Fruit fly (Drosophila melanogaster) whole organism, embryonic: Measurements from ENCODE around the gene CG8135.

Experiments
- Adf1 ChIP-seq: fragments of 200-800 bp; sonication (Bioruptor generic); IDR thresholded peaks from 2 replicates; pipeline ENCODE4 v1.3.6; 2022; ENCODE audit warnings: missing biosample characterization, missing genetic modification characterization
- Aef1 ChIP-seq: fragments of 200-800 bp; sonication (Bioruptor generic); IDR thresholded peaks from 3 replicates; pipeline ENCODE4 v1.3.6; 2022; ENCODE audit warnings: missing biosample characterization, missing genetic modification characterization
- Asciz ChIP-seq: fragments of 200-800 bp; sonication (Bioruptor generic); optimal IDR thresholded peaks from 2 replicates; lab custom pipeline; 2017; ENCODE audit warnings: missing biosample characterization, mild to moderate bottlenecking, missing genetic modification characterization, missing genetic modification reagents
- Awh ChIP-seq: fragments of 200-800 bp; sonication (Bioruptor generic); IDR thresholded peaks from 2 replicates; pipeline ENCODE4, ENCODE4 v1.3.6; 2022; ENCODE audit warnings: missing biosample characterization, missing genetic modification characterization
- CG1024 ChIP-seq: fragments of 200-800 bp; sonication (Bioruptor generic); IDR thresholded peaks from 2 replicates; pipeline ENCODE4 v1.3.6; 2022; ENCODE audit warnings: missing biosample characterization, missing genetic modification characterization
- CG10431 ChIP-seq: fragments of 200-800 bp; sonication (Bioruptor generic); optimal IDR thresholded peaks from 3 replicates; lab custom pipeline; 2018; ENCODE audit warnings: missing biosample characterization, mild to moderate bottlenecking, missing genetic modification characterization
- CG12942 ChIP-seq: fragments of 200-800 bp; sonication (Bioruptor generic); optimal IDR thresholded peaks from 3 replicates; lab custom pipeline; 2016; ENCODE audit warnings: missing biosample characterization, missing genetic modification characterization
- CG14050 ChIP-seq: fragments of 200-800 bp; sonication (Bioruptor generic); IDR thresholded peaks from 3 replicates; pipeline ENCODE4 v1.3.6; 2022; ENCODE audit warnings: missing biosample characterization, missing genetic modification characterization
- CG14667 ChIP-seq: fragments of 200-800 bp; sonication (Bioruptor generic); IDR thresholded peaks from 2 replicates; pipeline ENCODE4 v1.3.6; 2022; ENCODE audit warnings: missing biosample characterization, missing genetic modification characterization
- CG17568 ChIP-seq: fragments of 200-800 bp; sonication (Bioruptor generic); optimal IDR thresholded peaks from 2 replicates; lab custom pipeline; 2018; ENCODE audit warnings: missing biosample characterization, mild to moderate bottlenecking, missing genetic modification characterization, moderate library complexity
- CG2116 ChIP-seq: fragments of 200-800 bp; sonication (Bioruptor generic); optimal IDR thresholded peaks from 3 replicates; lab custom pipeline; 2018; ENCODE audit warnings: missing biosample characterization, mild to moderate bottlenecking, missing genetic modification characterization
- CG2120 ChIP-seq: fragments of 200-800 bp; sonication (Bioruptor generic); optimal IDR thresholded peaks from 3 replicates; lab custom pipeline; 2016; ENCODE audit warnings: missing biosample characterization, missing genetic modification characterization
- CG2875 ChIP-seq: fragments of 200-800 bp; sonication (Bioruptor generic); optimal IDR thresholded peaks from 2 replicates; lab custom pipeline; 2017; ENCODE audit warnings: missing biosample characterization, mild to moderate bottlenecking, missing genetic modification characterization, missing genetic modification reagents
- CG7271 ChIP-seq: fragments of 200-800 bp; sonication (Bioruptor generic); optimal IDR thresholded peaks from 2 replicates; lab custom pipeline; 2018; ENCODE audit warnings: missing biosample characterization, mild to moderate bottlenecking, missing genetic modification characterization, moderate library complexity
- CG7745 ChIP-seq: fragments of 200-800 bp; sonication (Bioruptor generic); optimal IDR thresholded peaks from 2 replicates; lab custom pipeline; 2018; ENCODE audit warnings: missing biosample characterization, mild to moderate bottlenecking, missing genetic modification characterization, moderate library complexity
- CG7839 ChIP-seq: fragments of 200-800 bp; sonication (Bioruptor generic); optimal IDR thresholded peaks from 3 replicates; lab custom pipeline; 2018; ENCODE audit warnings: missing biosample characterization, mild to moderate bottlenecking, missing genetic modification characterization, moderate library complexity
- CG7963 ChIP-seq: fragments of 200-800 bp; sonication (Bioruptor generic); IDR thresholded peaks from 3 replicates; pipeline ENCODE4 v1.3.6; 2022; ENCODE audit warnings: missing biosample characterization, missing genetic modification characterization; ENCODE audit not compliant: partially characterized antibody
- HHEX ChIP-seq: fragments of 200-800 bp; sonication (Bioruptor generic); optimal IDR thresholded peaks from 3 replicates; lab custom pipeline; 2017; ENCODE audit warnings: missing biosample characterization, mild to moderate bottlenecking, missing genetic modification characterization, missing genetic modification reagents
- Hand ChIP-seq: fragments of 200-800 bp; sonication (Bioruptor generic); optimal IDR thresholded peaks from 2 replicates; lab custom pipeline; 2017; ENCODE audit warnings: mild to moderate bottlenecking, missing biosample characterization, missing genetic modification reagents, missing genetic modification characterization
- Hmx ChIP-seq: fragments of 200-800 bp; sonication (Bioruptor generic); optimal IDR thresholded peaks from 2 replicates; lab custom pipeline; 2016; ENCODE audit warnings: missing biosample characterization, missing genetic modification characterization
- Jarid2 ChIP-seq: fragments of 200-800 bp; sonication (Bioruptor generic); optimal IDR thresholded peaks from 3 replicates; lab custom pipeline; 2017; ENCODE audit warnings: mild to moderate bottlenecking, missing biosample characterization, missing genetic modification reagents, missing genetic modification characterization
- Mrtf ChIP-seq: fragments of 200-800 bp; sonication (Bioruptor generic); IDR thresholded peaks from 3 replicates; pipeline ENCODE4 v1.3.6; 2022; ENCODE audit warnings: missing biosample characterization, missing genetic modification characterization
- Nf-YA ChIP-seq: fragments of 200-800 bp; sonication (Bioruptor generic); IDR thresholded peaks from 2 replicates; pipeline ENCODE4 v1.3.6; 2022; ENCODE audit warnings: missing biosample characterization, missing genetic modification characterization
- Oaz ChIP-seq: fragments of 200-800 bp; sonication (Bioruptor generic); IDR thresholded peaks from 2 replicates; pipeline ENCODE4 v1.3.6; 2022; ENCODE audit warnings: missing biosample characterization, missing genetic modification characterization
- Side ChIP-seq: fragments of 200-800 bp; sonication (Bioruptor generic); optimal IDR thresholded peaks from 2 replicates; lab custom pipeline; 2016; ENCODE audit warnings: missing biosample characterization, missing genetic modification characterization
- Sry-δ ChIP-seq: fragments of 200-800 bp; sonication (Bioruptor generic); optimal IDR thresholded peaks from 2 replicates; lab custom pipeline; 2016; ENCODE audit warnings: missing biosample characterization, missing genetic modification characterization
- Xrp1 ChIP-seq: fragments of 200-800 bp; sonication (Bioruptor generic); IDR thresholded peaks from 2 replicates; pipeline ENCODE4 v1.3.6; 2022; ENCODE audit warnings: missing biosample characterization, missing genetic modification characterization
- bab2 ChIP-seq: fragments of 200-800 bp; sonication (Bioruptor generic); optimal IDR thresholded peaks from 2 replicates; lab custom pipeline; 2016; ENCODE audit warnings: missing biosample characterization, missing genetic modification characterization
- cad ChIP-seq: fragments of >200 bp; optimal IDR thresholded peaks from 2 replicates; lab custom pipeline; 2017; ENCODE audit warnings: missing biosample characterization, missing genetic modification characterization
- chm ChIP-seq: fragments of 200-800 bp; sonication (Bioruptor generic); IDR thresholded peaks from 2 replicates; pipeline ENCODE4 v1.3.6; 2022; ENCODE audit warnings: missing biosample characterization, missing genetic modification characterization
- eyg ChIP-seq: fragments of 200-800 bp; sonication (Bioruptor generic); optimal IDR thresholded peaks from 3 replicates; lab custom pipeline; 2016; ENCODE audit warnings: missing biosample characterization, missing genetic modification characterization
- gcm ChIP-seq: fragments of 200-800 bp; sonication (Bioruptor generic); optimal IDR thresholded peaks from 2 replicates; lab custom pipeline; 2019; ENCODE audit warnings: missing biosample characterization, mild to moderate bottlenecking, missing genetic modification characterization, moderate library complexity
- gcm2 ChIP-seq: fragments of 200-800 bp; sonication (Bioruptor generic); optimal IDR thresholded peaks from 2 replicates; lab custom pipeline; 2016; ENCODE audit warnings: missing biosample characterization, missing genetic modification characterization
- her ChIP-seq: fragments of 200-800 bp; sonication (Bioruptor generic); optimal IDR thresholded peaks from 2 replicates; lab custom pipeline; 2016; ENCODE audit warnings: missing biosample characterization, missing genetic modification characterization
- jumu ChIP-seq: fragments of 200-800 bp; sonication (Bioruptor generic); optimal IDR thresholded peaks from 3 replicates; lab custom pipeline; 2016; ENCODE audit warnings: missing biosample characterization, missing genetic modification characterization
- kah ChIP-seq: fragments of 200-800 bp; sonication (Bioruptor generic); optimal IDR thresholded peaks from 2 replicates; lab custom pipeline; 2018; ENCODE audit warnings: missing biosample characterization, mild to moderate bottlenecking, missing genetic modification characterization
- klu ChIP-seq: fragments of 200-800 bp; sonication (Bioruptor generic); IDR thresholded peaks from 2 replicates; pipeline ENCODE4 v1.3.6; 2022; ENCODE audit warnings: missing biosample characterization, missing genetic modification characterization
- nau ChIP-seq: fragments of 200-800 bp; sonication (Bioruptor generic); optimal IDR thresholded peaks from 3 replicates; lab custom pipeline; 2017; ENCODE audit warnings: missing biosample characterization, mild to moderate bottlenecking, missing genetic modification characterization, missing genetic modification reagents
- nerfin-1 ChIP-seq: fragments of 200-800 bp; sonication (Bioruptor generic); optimal IDR thresholded peaks from 3 replicates; lab custom pipeline; 2019; ENCODE audit warnings: missing biosample characterization, mild to moderate bottlenecking, missing genetic modification characterization, moderate library complexity
- nom ChIP-seq: fragments of 200-800 bp; sonication (Bioruptor generic); optimal IDR thresholded peaks from 2 replicates; lab custom pipeline; 2017; ENCODE audit warnings: missing biosample characterization, missing genetic modification characterization, mild to moderate bottlenecking, moderate library complexity, missing genetic modification reagents
- oc ChIP-seq: fragments of 200-800 bp; sonication (Bioruptor generic); optimal IDR thresholded peaks from 2 replicates; lab custom pipeline; 2018; ENCODE audit warnings: missing biosample characterization, mild to moderate bottlenecking, missing genetic modification characterization, moderate library complexity
- pros ChIP-seq: fragments of 200-800 bp; sonication (Bioruptor generic); optimal IDR thresholded peaks from 3 replicates; lab custom pipeline; 2019; ENCODE audit warnings: missing biosample characterization, mild to moderate bottlenecking, missing genetic modification characterization, moderate library complexity
- salm ChIP-seq: fragments of 200-800 bp; sonication (Bioruptor generic); optimal IDR thresholded peaks from 2 replicates; lab custom pipeline; 2018; ENCODE audit warnings: missing biosample characterization, mild to moderate bottlenecking, missing genetic modification characterization
- sd ChIP-seq: fragments of 200-800 bp; sonication (Bioruptor generic); optimal IDR thresholded peaks from 3 replicates; lab custom pipeline; 2018; ENCODE audit warnings: missing biosample characterization, mild to moderate bottlenecking, missing genetic modification characterization, moderate library complexity
- sima ChIP-seq: fragments of 200-800 bp; sonication (Bioruptor generic); optimal IDR thresholded peaks from 2 replicates; lab custom pipeline; 2016; ENCODE audit warnings: missing biosample characterization, missing genetic modification characterization
- sna ChIP-seq: fragments of 200-800 bp; sonication (Bioruptor generic); IDR thresholded peaks from 2 replicates; pipeline ENCODE4 v1.3.6; 2022; ENCODE audit warnings: missing biosample characterization, missing genetic modification characterization; ENCODE audit not compliant: partially characterized antibody
- so ChIP-seq: fragments of 200-800 bp; sonication (Bioruptor generic); IDR thresholded peaks from 3 replicates; pipeline ENCODE4 v1.3.6; 2022; ENCODE audit warnings: missing biosample characterization, missing genetic modification characterization
- sug ChIP-seq: fragments of 200-800 bp; optimal IDR thresholded peaks from 2 replicates; lab custom pipeline; 2019; ENCODE audit warnings: missing biosample characterization, mild to moderate bottlenecking, missing genetic modification characterization, moderate library complexity
- twi ChIP-seq: fragments of 200-800 bp; optimal IDR thresholded peaks from 2 replicates; lab custom pipeline; 2019; ENCODE audit warnings: missing biosample characterization, mild to moderate bottlenecking, missing genetic modification characterization, moderate library complexity
- unc-4 ChIP-seq: fragments of 200-800 bp; sonication (Bioruptor generic); IDR thresholded peaks from 2 replicates; pipeline ENCODE4 v1.3.6; 2022; ENCODE audit warnings: missing biosample characterization, missing genetic modification characterization; ENCODE audit not compliant: partially characterized antibody

CG8135 gene

dm6 chr3R:9428189-9428699 is 24.1 kb downstream of the CG8135 start (continued):
- no peak for TF ChIP-seq Oaz
- 0 out of 2 replicates have a peak, but pooled peaks have one; percentile 18 for TF ChIP-seq Awh (GFP tag; lab: Robert Waterston, UW)
- no peak for TF ChIP-seq CG12942 (GFP tag; lab: Kevin White, UChicago)
- TF ChIP-seq CG2120 = peak; percentile 8
- TF ChIP-seq jumu (GFP tag; lab: Kevin White, UChicago) = no peak
- peak; percentile 34 for TF ChIP-seq her (GFP tag; lab: Kevin White, UChicago)
- TF ChIP-seq Hmx = no peak
- peak; percentile 65 for TF ChIP-seq pros (GFP tag; lab: Kevin White, UChicago)
- peak; percentile 62 for TF ChIP-seq HHEX (GFP tag; lab: Kevin White, UChicago)
- TF ChIP-seq nom (GFP tag; lab: Kevin White, UChicago) = peak; percentile 95
- peak; percentile 51; the same call in 1 of the 2 replicates for TF ChIP-seq unc-4 (GFP tag; lab: Robert Waterston, UW)
- TF ChIP-seq chm = peak; percentile 73
- peak; percentile 64 for TF ChIP-seq Asciz (GFP tag; lab: Kevin White, UChicago)
- TF ChIP-seq twi = peak; percentile 38
- peak; percentile 62 for TF ChIP-seq salm
- peak; percentile 70 for TF ChIP-seq CG17568 (GFP tag; lab: Kevin White, UChicago)
- TF ChIP-seq Adf1 (GFP tag; lab: Robert Waterston, UW) = peak; percentile 40; the same call in 1 of the 2 replicates
- TF ChIP-seq CG2875 (GFP tag; lab: Kevin White, UChicago) = peak; percentile 49
- peak; percentile 89 for TF ChIP-seq sd (tag; lab: Kevin White, UChicago)
- no peak for TF ChIP-seq sima (GFP tag; lab: Kevin White, UChicago)
- peak; percentile 37 for TF ChIP-seq oc
- TF ChIP-seq CG1024 = no peak
- TF ChIP-seq klu (GFP tag; lab: Robert Waterston, UW) = no peak
- no peak for TF ChIP-seq Nf-YA (GFP tag; lab: Robert Waterston, UW)
- peak; percentile 42 for TF ChIP-seq gcm2 (GFP tag; lab: Kevin White, UChicago)
- TF ChIP-seq gcm = peak; percentile 46
- TF ChIP-seq CG7839 = peak; percentile 3
- no peak for TF ChIP-seq Mrtf
- TF ChIP-seq CG7745 = peak; percentile 11
- TF ChIP-seq Hand = peak; percentile 54
- peak; percentile 75 for TF ChIP-seq nau (GFP tag; lab: Kevin White, UChicago)
- TF ChIP-seq kah (GFP tag; lab: Kevin White, UChicago) = peak; percentile 83
- TF ChIP-seq Xrp1 (GFP tag; lab: Robert Waterston, UW) = peak; percentile 60
- TF ChIP-seq Aef1 = no peak
- no peak for TF ChIP-seq CG7963
- TF ChIP-seq CG14050 (GFP tag; lab: Robert Waterston, UW) = no peak
- TF ChIP-seq cad (GFP tag; lab: Kevin White, UChicago) = peak; percentile 2
- 0 out of 2 replicates have a peak, but pooled peaks have one; percentile 21 for TF ChIP-seq sna
- no peak for TF ChIP-seq CG2116 (GFP tag; lab: Kevin White, UChicago)
- no peak for TF ChIP-seq CG7271 (tag; lab: Kevin White, UChicago)
- peak; percentile 69 for TF ChIP-seq Jarid2 (GFP tag; lab: Kevin White, UChicago)
- peak; percentile 39 for TF ChIP-seq sug (tag; lab: Kevin White, UChicago)
- TF ChIP-seq Side (GFP tag; lab: Kevin White, UChicago) = peak; percentile 41
- peak; percentile 49 for TF ChIP-seq nerfin-1 (tag; lab: Kevin White, UChicago)
- no peak for TF ChIP-seq Sry-δ (GFP tag; lab: Kevin White, UChicago)
- peak; percentile 63 for TF ChIP-seq CG10431
- TF ChIP-seq so (GFP tag; lab: Robert Waterston, UW) = peak; percentile 61; the same call in 1 of the 3 replicates
- TF ChIP-seq CG14667 (GFP tag; lab: Robert Waterston, UW) = no peak
- TF ChIP-seq bab2 (GFP tag; lab: Kevin White, UChicago) = no peak
- no peak for TF ChIP-seq eyg (GFP tag; lab: Kevin White, UChicago)
